Fruit fly (Drosophila melanogaster) whole organism, embryonic: Measurements from ENCODE around the gene Pvf2.
A peak's percentile ranks its signal among the peaks of the same experiment; 100 is the strongest.

ENCODE experiments used
- Blimp-1 ChIP-seq: fragments of 200-800 bp; sonication (Bioruptor generic); optimal IDR thresholded peaks from 3 replicates; lab custom pipeline; 2018; ENCODE audit warnings: missing biosample characterization, missing genetic modification characterization, mild to moderate bottlenecking, moderate library complexity, missing genetic modification reagents
- CG10267 ChIP-seq: fragments of 200-800 bp; sonication (Bioruptor generic); optimal IDR thresholded peaks from 2 replicates; lab custom pipeline; 2018; ENCODE audit warnings: missing biosample characterization, mild to moderate bottlenecking, missing genetic modification characterization, moderate library complexity
- CG10321 ChIP-seq: fragments of 200-800 bp; sonication (Bioruptor generic); IDR thresholded peaks from 2 replicates; pipeline ENCODE4 v1.3.6; 2022; ENCODE audit warnings: missing biosample characterization, missing genetic modification characterization
- CG10979 ChIP-seq: fragments of 200-800 bp; sonication (Bioruptor generic); optimal IDR thresholded peaks from 2 replicates; lab custom pipeline; 2018; ENCODE audit warnings: missing biosample characterization, mild to moderate bottlenecking, missing genetic modification characterization, moderate library complexity
- CG11398 ChIP-seq: fragments of 200-800 bp; sonication (Bioruptor generic); optimal IDR thresholded peaks from 2 replicates; lab custom pipeline; 2016; ENCODE audit warnings: missing biosample characterization, missing genetic modification characterization
- CG11504 ChIP-seq: fragments of 200-800 bp; sonication (Bioruptor generic); optimal IDR thresholded peaks from 3 replicates; lab custom pipeline; 2019; ENCODE audit warnings: missing biosample characterization, mild to moderate bottlenecking, missing genetic modification characterization, moderate library complexity
- CG11695 ChIP-seq: fragments of 200-800 bp; sonication (Bioruptor generic); IDR thresholded peaks from 3 replicates; pipeline ENCODE4 v1.3.6; 2022; ENCODE audit warnings: missing biosample characterization, missing genetic modification characterization
- CG17829 ChIP-seq: fragments of 200-800 bp; optimal IDR thresholded peaks from 2 replicates; lab custom pipeline; 2019; ENCODE audit warnings: missing biosample characterization, mild to moderate bottlenecking, missing genetic modification characterization, moderate library complexity
- CG18262 ChIP-seq: fragments of 200-800 bp; optimal IDR thresholded peaks from 3 replicates; lab custom pipeline; 2019; ENCODE audit warnings: missing biosample characterization, mild to moderate bottlenecking, missing genetic modification characterization, moderate library complexity
- CG2712 ChIP-seq: fragments of 200-800 bp; optimal IDR thresholded peaks from 3 replicates; lab custom pipeline; 2019; ENCODE audit warnings: missing biosample characterization, mild to moderate bottlenecking, missing genetic modification characterization, moderate library complexity
- CG31441 ChIP-seq: fragments of 200-800 bp; sonication (Bioruptor generic); IDR thresholded peaks from 2 replicates; pipeline ENCODE4 v1.3.6; 2022; ENCODE audit warnings: missing biosample characterization, missing genetic modification characterization
- CG4282 ChIP-seq: fragments of 200-800 bp; sonication (Bioruptor generic); optimal IDR thresholded peaks from 2 replicates; lab custom pipeline; 2016; ENCODE audit warnings: missing biosample characterization, missing genetic modification characterization
- Camta ChIP-seq: fragments of 200-800 bp; sonication (Bioruptor generic); optimal IDR thresholded peaks from 2 replicates; lab custom pipeline; 2016; ENCODE audit warnings: missing biosample characterization, missing genetic modification characterization
- Hr78 ChIP-seq, 2 experiments: fragments of 200-800 bp in 1 of 2; fragments of >200 bp in 1 of 2; sonication (Bioruptor generic) in 1 of 2; optimal IDR thresholded peaks; 2 replicates each; lab custom pipeline; 2017 to 2019; ENCODE audit warnings: missing biosample characterization in 2 of 2, missing genetic modification characterization in 2 of 2, mild to moderate bottlenecking in 1 of 2, moderate library complexity in 1 of 2
- Lim3 ChIP-seq: fragments of 200-800 bp; sonication (Bioruptor generic); IDR thresholded peaks from 2 replicates; pipeline ENCODE4 v1.3.6; 2022; ENCODE audit warnings: missing biosample characterization, missing genetic modification characterization
- Max ChIP-seq: fragments of 200-800 bp; sonication (Bioruptor generic); optimal IDR thresholded peaks from 2 replicates; lab custom pipeline; 2016; ENCODE audit warnings: missing biosample characterization, mild to moderate bottlenecking, missing genetic modification characterization
- Pdp1 ChIP-seq, 2 experiments: fragments of 200-800 bp; sonication (Bioruptor generic); optimal IDR thresholded peaks; 3 replicates each; lab custom pipeline; 2016; ENCODE audit warnings: missing biosample characterization in 2 of 2, missing genetic modification characterization in 2 of 2, mild to moderate bottlenecking in 1 of 2, moderate library complexity in 1 of 2
- Sox102F ChIP-seq: fragments of 200-800 bp; sonication (Bioruptor generic); optimal IDR thresholded peaks from 2 replicates; lab custom pipeline; 2018; ENCODE audit warnings: missing biosample characterization, mild to moderate bottlenecking, missing genetic modification characterization, moderate library complexity
- Sry-δ ChIP-seq: fragments of 200-800 bp; sonication (Bioruptor generic); optimal IDR thresholded peaks from 2 replicates; lab custom pipeline; 2016; ENCODE audit warnings: missing biosample characterization, missing genetic modification characterization
- Stat92E ChIP-seq, 3 experiments: fragments of >200 bp in 2 of 3; fragments of 200-800 bp in 1 of 3; sonication (Bioruptor generic) in 1 of 3; optimal IDR thresholded peaks; 2 replicates each; lab custom pipeline; 2017 to 2019; ENCODE audit warnings: missing biosample characterization in 3 of 3, missing genetic modification characterization in 3 of 3, mild to moderate bottlenecking in 1 of 3, moderate library complexity in 1 of 3
- Xrp1 ChIP-seq: fragments of 200-800 bp; sonication (Bioruptor generic); IDR thresholded peaks from 2 replicates; pipeline ENCODE4 v1.3.6; 2022; ENCODE audit warnings: missing biosample characterization, missing genetic modification characterization
- ap ChIP-seq: fragments of 200-800 bp; sonication (Bioruptor generic); IDR thresholded peaks from 2 replicates; pipeline ENCODE4 v1.3.6; 2022; ENCODE audit warnings: missing biosample characterization, missing genetic modification characterization
- bigmax ChIP-seq: fragments of 200-800 bp; sonication (Bioruptor generic); optimal IDR thresholded peaks from 2 replicates; lab custom pipeline; 2018; ENCODE audit warnings: missing biosample characterization, mild to moderate bottlenecking, missing genetic modification characterization
- chn ChIP-seq: fragments of 200-800 bp; sonication (Bioruptor generic); optimal IDR thresholded peaks from 2 replicates; lab custom pipeline; 2016; ENCODE audit warnings: missing biosample characterization, missing genetic modification characterization
- crol ChIP-seq: fragments of 200-800 bp; sonication (Bioruptor generic); IDR thresholded peaks from 2 replicates; pipeline ENCODE4 v1.3.6; 2022; ENCODE audit warnings: missing biosample characterization, missing genetic modification characterization
- disco-r ChIP-seq: fragments of 200-800 bp; sonication (Bioruptor generic); optimal IDR thresholded peaks from 2 replicates; lab custom pipeline; 2016; ENCODE audit warnings: missing biosample characterization, missing genetic modification characterization
- esg ChIP-seq: fragments of 200-800 bp; sonication (Bioruptor generic); conservative IDR thresholded peaks from 2 replicates; pipeline ENCODE4 v1.3.6; 2022; ENCODE audit warnings: missing biosample characterization, missing genetic modification characterization
- gem ChIP-seq: fragments of 200-800 bp; sonication (Bioruptor generic); optimal IDR thresholded peaks from 2 replicates; lab custom pipeline; 2019; ENCODE audit warnings: missing biosample characterization, mild to moderate bottlenecking, missing genetic modification characterization, moderate library complexity
- gfzf ChIP-seq: fragments of 200-800 bp; sonication (Bioruptor generic); optimal IDR thresholded peaks from 2 replicates; lab custom pipeline; 2016; ENCODE audit warnings: missing biosample characterization, mild to moderate bottlenecking, missing genetic modification characterization, moderate library complexity
- hkb ChIP-seq, 2 experiments: fragments of 200-800 bp in 1 of 2; fragments of >200 bp in 1 of 2; sonication (Bioruptor generic) in 1 of 2; IDR thresholded peaks in 1 of 2; optimal IDR thresholded peaks in 1 of 2; 2 replicates each; pipeline versions ENCODE4 v1.3.6 to Lab custom; 2017 to 2022; ENCODE audit warnings: missing biosample characterization in 1 of 2, missing genetic modification characterization in 1 of 2
- lbe ChIP-seq: fragments of 200-800 bp; sonication (Bioruptor generic); optimal IDR thresholded peaks from 2 replicates; lab custom pipeline; 2016; ENCODE audit warnings: missing biosample characterization, mild to moderate bottlenecking, missing genetic modification characterization
- luna ChIP-seq: fragments of 200-800 bp; sonication (Bioruptor generic); optimal IDR thresholded peaks from 2 replicates; lab custom pipeline; 2016; ENCODE audit warnings: missing biosample characterization, missing genetic modification characterization
- nom ChIP-seq: fragments of 200-800 bp; sonication (Bioruptor generic); optimal IDR thresholded peaks from 2 replicates; lab custom pipeline; 2017; ENCODE audit warnings: missing biosample characterization, missing genetic modification characterization, mild to moderate bottlenecking, moderate library complexity, missing genetic modification reagents
- odd ChIP-seq: fragments of 200-800 bp; sonication (Bioruptor generic); optimal IDR thresholded peaks from 2 replicates; lab custom pipeline; 2017; ENCODE audit warnings: missing biosample characterization, mild to moderate bottlenecking, missing genetic modification characterization
- prd ChIP-seq, 3 experiments: fragments of >200 bp in 2 of 3; fragments of 200-800 bp in 1 of 3; sonication (Bioruptor generic) in 1 of 3; optimal IDR thresholded peaks in 2 of 3; IDR thresholded peaks in 1 of 3; 2 replicates in 2 of 3; 3 replicates in 1 of 3; pipeline versions ENCODE4 v1.3.6 to Lab custom; 2017 to 2022; ENCODE audit warnings: missing biosample characterization in 1 of 3, missing genetic modification characterization in 1 of 3
- row ChIP-seq: fragments of 200-800 bp; sonication (Bioruptor generic); IDR thresholded peaks from 3 replicates; pipeline ENCODE4 v1.3.6; 2022; ENCODE audit warnings: missing biosample characterization, missing genetic modification characterization
- zf30C ChIP-seq: fragments of 200-800 bp; sonication (Bioruptor generic); optimal IDR thresholded peaks from 3 replicates; lab custom pipeline; 2018; ENCODE audit warnings: missing biosample characterization, mild to moderate bottlenecking, missing genetic modification characterization

Pvf2 gene

dm6 chr2L:7106289-7106961 is 22.0 kb upstream of the Pvf2 start:
- no peak for TF ChIP-seq chn (GFP tag; lab: Kevin White, UChicago)
- TF ChIP-seq bigmax (GFP tag; lab: Kevin White, UChicago), result no peak
- TF ChIP-seq Pdp1 (GFP tag; optimal IDR thresholded peaks at IDR 0.05; lab: Kevin White, UChicago), result peak in 1 of 2 experiments; percentile 92
- TF ChIP-seq luna (GFP tag; lab: Kevin White, UChicago), result no peak
- no peak for TF ChIP-seq odd (GFP tag; lab: Kevin White, UChicago)
- TF ChIP-seq Camta, result no peak
- peak; percentile 60; the same call in 1 of the 2 replicates for TF ChIP-seq CG10321 (GFP tag; lab: Robert Waterston, UW)
- TF ChIP-seq Stat92E (GFP tag; optimal IDR thresholded peaks at IDR 0.05; lab: Kevin White, UChicago), result no peak
- no peak for TF ChIP-seq Sry-δ (GFP tag; lab: Kevin White, UChicago)
- no peak for TF ChIP-seq CG4282 (GFP tag; lab: Kevin White, UChicago)
- no peak for TF ChIP-seq hkb (optimal IDR thresholded peaks at IDR 0.05; lab: Kevin White, UChicago)
- no peak for TF ChIP-seq hkb (GFP tag; IDR thresholded peaks at IDR 0.05; lab: Robert Waterston, UW)
- peak in 1 of 2 experiments; percentile 54 for TF ChIP-seq Hr78 (GFP tag; optimal IDR thresholded peaks at IDR 0.05; lab: Kevin White, UChicago)
- peak; percentile 15 for TF ChIP-seq Blimp-1 (GFP tag; lab: Kevin White, UChicago)
- no peak for TF ChIP-seq gfzf

DNA sequence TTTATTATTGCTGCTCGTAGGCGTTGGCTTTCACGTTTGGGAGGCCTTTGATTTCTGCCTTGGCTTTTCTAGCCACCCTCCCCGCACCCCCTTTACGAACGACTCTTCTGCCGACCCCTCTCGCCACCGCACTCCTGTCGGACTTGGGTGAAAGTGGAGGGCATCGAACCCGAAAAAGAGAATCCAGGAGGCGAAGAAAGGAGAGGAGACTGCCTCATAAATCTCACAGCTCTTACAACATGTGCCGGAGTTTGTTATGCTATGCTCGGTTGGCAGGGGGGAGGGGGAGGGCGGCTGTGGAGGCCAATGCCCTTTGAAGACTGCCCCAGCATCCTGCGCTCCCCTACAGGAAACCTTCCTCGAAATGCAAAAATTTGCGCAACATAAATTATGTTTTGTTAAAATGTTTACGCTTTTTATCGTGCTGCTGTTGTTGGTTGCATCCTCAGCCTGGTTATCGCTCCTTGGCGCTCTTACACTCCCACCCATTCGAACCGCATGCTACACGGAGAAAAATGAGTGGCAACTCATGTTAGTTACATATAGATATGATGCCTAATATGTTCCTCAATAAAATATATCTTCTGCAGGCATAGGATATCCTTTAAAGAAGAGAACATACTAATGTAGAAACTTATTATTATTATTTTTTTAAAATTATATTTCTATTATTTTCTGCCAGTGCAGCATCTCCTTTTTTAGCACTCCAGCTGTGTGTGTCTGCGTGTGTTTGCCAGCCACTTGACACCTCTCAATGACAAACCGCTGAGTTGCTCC is 19.9 kb upstream of the Pvf2 start:
- TF ChIP-seq prd (optimal IDR thresholded peaks at IDR 0.05; lab: Kevin White, UChicago), result no peak
- peak; percentile 60; the same call in 2 of the 3 replicates for TF ChIP-seq prd (GFP tag; IDR thresholded peaks at IDR 0.05; lab: Robert Waterston, UW)
- TF ChIP-seq CG11504 (tag; lab: Kevin White, UChicago), result peak; percentile 28
- TF ChIP-seq CG11695 (GFP tag; lab: Robert Waterston, UW), result no peak
- peak; percentile 4 for TF ChIP-seq CG10267
- TF ChIP-seq gem (tag; lab: Kevin White, UChicago), result peak; percentile 39
- peak; percentile 30 for TF ChIP-seq CG18262 (tag; lab: Kevin White, UChicago)
- 0 out of 2 replicates have a peak, but pooled peaks have one; percentile 12 for TF ChIP-seq ap (GFP tag; lab: Robert Waterston, UW)
- peak; percentile 5 for TF ChIP-seq Blimp-1 (GFP tag; lab: Kevin White, UChicago)
- 0 out of 3 replicates have a peak, but pooled peaks have one; percentile 6 for TF ChIP-seq row (GFP tag; lab: Robert Waterston, UW)
- peak; percentile 1 for TF ChIP-seq CG10979 (tag; lab: Kevin White, UChicago)
- no peak for TF ChIP-seq Max (GFP tag; lab: Kevin White, UChicago)
- TF ChIP-seq nom, result peak; percentile 60
- no peak for TF ChIP-seq disco-r (GFP tag; lab: Kevin White, UChicago)
- peak; percentile 11 for TF ChIP-seq CG17829 (tag; lab: Kevin White, UChicago)
- peak; percentile 39; the same call in 1 of the 2 replicates for TF ChIP-seq Xrp1 (GFP tag; lab: Robert Waterston, UW)
- peak; percentile 43 for TF ChIP-seq lbe (GFP tag; lab: Kevin White, UChicago)
- TF ChIP-seq esg (GFP tag; lab: Robert Waterston, UW), result 0 out of 2 replicates have a peak, but pooled peaks have one; percentile 6
- peak; percentile 31 for TF ChIP-seq CG2712 (tag; lab: Kevin White, UChicago)
- TF ChIP-seq CG31441 (GFP tag; lab: Robert Waterston, UW), result 0 out of 2 replicates have a peak, but pooled peaks have one; percentile 28
- no peak for TF ChIP-seq CG11398 (GFP tag; lab: Kevin White, UChicago)
- TF ChIP-seq Lim3, result no peak
- TF ChIP-seq Sox102F (GFP tag; lab: Kevin White, UChicago), result peak; percentile 5
- peak; percentile 2 for TF ChIP-seq zf30C (GFP tag; lab: Kevin White, UChicago)
- peak; percentile 48; the same call in 1 of the 2 replicates for TF ChIP-seq crol (GFP tag; lab: Robert Waterston, UW)
